Fruit fly (Drosophila melanogaster): ENCODE measurements around the gene Ccdc56.
A peak's percentile ranks its signal among the peaks of the same experiment; 100 is the strongest.

DNA sequence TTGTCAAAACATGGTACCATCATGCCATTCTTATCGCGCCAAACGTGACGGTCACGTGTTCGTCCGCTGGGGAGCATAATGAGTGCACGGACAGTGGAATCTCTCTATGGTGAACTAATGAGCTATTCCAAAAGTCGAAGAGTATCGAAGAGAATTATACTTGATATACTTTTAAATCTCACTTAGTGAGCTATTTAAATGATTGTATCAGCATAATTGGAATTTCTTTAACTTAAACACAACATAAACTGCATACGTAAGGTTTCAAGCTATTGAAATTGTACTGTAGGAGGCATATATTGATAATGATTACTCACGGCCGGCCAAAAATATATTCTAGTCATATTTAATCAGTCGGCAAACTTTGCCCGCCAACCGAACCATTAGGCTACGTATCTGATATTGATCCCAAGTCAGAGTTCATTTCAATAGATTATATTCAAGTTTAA is 12.7 kb downstream of the Ccdc56 start:
- TF ChIP-seq Mio (GFP tag; optimal IDR thresholded peaks at IDR 0.05) (no peak), Rel (GFP tag; optimal IDR thresholded peaks at IDR 0.05) (no peak), Rel (tag; optimal IDR thresholded peaks at IDR 0.05) (no peak), HLH106 (tag; optimal IDR thresholded peaks at IDR 0.05) (peak; percentile 45), brk (GFP tag; optimal IDR thresholded peaks at IDR 0.05) (no peak), h (GFP tag; optimal IDR thresholded peaks at IDR 0.05) (peak; percentile 50), ey (GFP tag; optimal IDR thresholded peaks at IDR 0.05) (peak; percentile 45), sage (GFP tag; optimal IDR thresholded peaks at IDR 0.05) (no peak), fru (GFP tag; optimal IDR thresholded peaks at IDR 0.05) (peak; percentile 37), tai (GFP tag; optimal IDR thresholded peaks at IDR 0.05) (no peak), CrebA (GFP tag; optimal IDR thresholded peaks at IDR 0.05; ENCODE audit: borderline replicate concordance) (no peak), psq (GFP tag; optimal IDR thresholded peaks at IDR 0.05) (peak; percentile 5), Vsx2 (GFP tag; optimal IDR thresholded peaks at IDR 0.05; ENCODE audit: partially characterized antibody) (no peak), Hnf4 (GFP tag; optimal IDR thresholded peaks at IDR 0.05) (peak; percentile 44)

Measured in whole organism, wandering third instar larva.